Worm (Caenorhabditis elegans) whole organism, L2 larva: Measurements from ENCODE around the gene twk-35.
A peak's percentile ranks its signal among the peaks of the same experiment; 100 is the strongest.

Experiments used
- C34F6.9 ChIP-seq: fragments of 150-350 bp; optimal IDR thresholded peaks from 2 replicates; lab custom pipeline; 2014; ENCODE audit warnings: missing biosample characterization, missing genetic modification characterization
- F13H6.1 ChIP-seq: sonication (generic microtip); optimal IDR thresholded peaks from 2 replicates; lab custom pipeline; 2016; ENCODE audit warnings: missing genetic modification characterization, missing compliant biosample characterization
- R02D3.7 ChIP-seq: fragments of 150-350 bp; optimal IDR thresholded peaks from 2 replicates; lab custom pipeline; 2014; ENCODE audit warnings: missing biosample characterization, missing genetic modification characterization
- ZK546.5 ChIP-seq: sonication (generic microtip); optimal IDR thresholded peaks from 2 replicates; lab custom pipeline; 2017; ENCODE audit warnings: missing biosample characterization, missing genetic modification characterization
- aly-2 ChIP-seq: fragments of 150-350 bp; optimal IDR thresholded peaks from 2 replicates; lab custom pipeline; 2014; ENCODE audit warnings: missing biosample characterization, missing genetic modification characterization
- ama-1 ChIP-seq: fragments of 150-350 bp; optimal IDR thresholded peaks from 2 replicates; lab custom pipeline; 2018; ENCODE audit warnings: inconsistent platforms
- ceh-16 ChIP-seq: fragments of 150-350 bp; optimal IDR thresholded peaks from 2 replicates; lab custom pipeline; 2014; ENCODE audit warnings: missing biosample characterization, missing genetic modification characterization
- crh-2 ChIP-seq: sonication (generic microtip); optimal IDR thresholded peaks from 2 replicates; lab custom pipeline; 2017; ENCODE audit warnings: missing biosample characterization, missing genetic modification characterization
- egl-27 ChIP-seq: sonication (generic microtip); optimal IDR thresholded peaks from 3 replicates; lab custom pipeline; 2017; ENCODE audit warnings: missing biosample characterization, missing genetic modification reagents, missing genetic modification characterization
- elt-1 ChIP-seq: fragments of 150-350 bp; optimal IDR thresholded peaks from 2 replicates; lab custom pipeline; 2014; ENCODE audit warnings: missing biosample characterization, missing genetic modification characterization
- lin-11 ChIP-seq: fragments of 150-350 bp; sonication (generic microtip); optimal IDR thresholded peaks from 2 replicates; lab custom pipeline; 2014; ENCODE audit warnings: missing biosample characterization, missing genetic modification characterization, inconsistent platforms, mixed read lengths
- lin-13 ChIP-seq: fragments of 150-350 bp; optimal IDR thresholded peaks from 2 replicates; lab custom pipeline; 2014; ENCODE audit warnings: missing biosample characterization, missing genetic modification reagents, missing genetic modification characterization
- lin-39 ChIP-seq: fragments of 150-350 bp; optimal IDR thresholded peaks from 2 replicates; lab custom pipeline; 2014; ENCODE audit warnings: missing biosample characterization, missing genetic modification reagents, missing genetic modification characterization
- lsy-2 ChIP-seq, 2 experiments: fragments of 150-350 bp in 1 of 2; sonication (generic microtip) in 1 of 2; optimal IDR thresholded peaks; 2 replicates each; lab custom pipeline; 2014 to 2017; ENCODE audit warnings: missing biosample characterization in 2 of 2, missing genetic modification characterization in 2 of 2
- mdl-1 ChIP-seq, 2 experiments: fragments of 150-350 bp in 1 of 2; sonication (generic microtip) in 1 of 2; optimal IDR thresholded peaks; 2 replicates each; lab custom pipeline; 2017; ENCODE audit warnings: missing biosample characterization in 2 of 2, missing genetic modification characterization in 2 of 2
- nhr-10 ChIP-seq: sonication (generic microtip); optimal IDR thresholded peaks from 2 replicates; lab custom pipeline; 2017; ENCODE audit warnings: missing biosample characterization, missing genetic modification characterization
- nhr-11 ChIP-seq: fragments of 150-350 bp; optimal IDR thresholded peaks from 2 replicates; lab custom pipeline; 2014; ENCODE audit warnings: missing biosample characterization, missing genetic modification characterization
- nhr-21 ChIP-seq: fragments of 150-350 bp; optimal IDR thresholded peaks from 2 replicates; lab custom pipeline; 2014; ENCODE audit warnings: missing biosample characterization, missing genetic modification characterization
- nhr-23 ChIP-seq: fragments of 150-350 bp; optimal IDR thresholded peaks from 2 replicates; lab custom pipeline; 2014; ENCODE audit warnings: missing biosample characterization, missing genetic modification reagents, missing genetic modification characterization
- nhr-237 ChIP-seq: fragments of 150-350 bp; optimal IDR thresholded peaks from 2 replicates; lab custom pipeline; 2014; ENCODE audit warnings: missing biosample characterization, missing genetic modification characterization
- nhr-25 ChIP-seq: fragments of 150-350 bp; sonication (generic microtip); optimal IDR thresholded peaks from 3 replicates; lab custom pipeline; 2014; ENCODE audit warnings: missing biosample characterization, missing genetic modification characterization
- nhr-6 ChIP-seq: fragments of 150-350 bp; optimal IDR thresholded peaks from 2 replicates; lab custom pipeline; 2014; ENCODE audit warnings: missing biosample characterization, missing genetic modification characterization
- nhr-77 ChIP-seq: fragments of 150-350 bp; optimal IDR thresholded peaks from 2 replicates; lab custom pipeline; 2014; ENCODE audit warnings: missing biosample characterization, missing genetic modification characterization
- peb-1 ChIP-seq: fragments of 150-350 bp; optimal IDR thresholded peaks from 2 replicates; lab custom pipeline; 2014; ENCODE audit warnings: missing biosample characterization, missing genetic modification characterization
- sem-4 ChIP-seq: fragments of 150-350 bp; optimal IDR thresholded peaks from 2 replicates; lab custom pipeline; 2014; ENCODE audit warnings: missing biosample characterization, missing genetic modification reagents, missing genetic modification characterization
- skn-1 ChIP-seq: sonication (generic microtip); optimal IDR thresholded peaks from 2 replicates; lab custom pipeline; 2017; ENCODE audit warnings: missing biosample characterization, missing genetic modification characterization
- sma-9 ChIP-seq, 2 experiments: fragments of 150-350 bp in 1 of 2; sonication (generic microtip) in 1 of 2; optimal IDR thresholded peaks; 2 replicates each; lab custom pipeline; 2014 to 2016; ENCODE audit warnings: missing genetic modification characterization in 2 of 2, mild to moderate bottlenecking in 1 of 2, missing biosample characterization in 1 of 2, missing compliant biosample characterization in 1 of 2, missing genetic modification reagents in 1 of 2, moderate library complexity in 1 of 2
- snpc-4 ChIP-seq: fragments of 150-350 bp; optimal IDR thresholded peaks from 2 replicates; lab custom pipeline; 2014; ENCODE audit warnings: missing biosample characterization, missing genetic modification characterization
- unc-39 ChIP-seq: fragments of 150-350 bp; optimal IDR thresholded peaks from 2 replicates; lab custom pipeline; 2014; ENCODE audit warnings: missing biosample characterization, missing genetic modification characterization
- unc-55 ChIP-seq: fragments of 150-350 bp; sonication (generic microtip); optimal IDR thresholded peaks from 3 replicates; lab custom pipeline; 2014; ENCODE audit warnings: missing biosample characterization, missing genetic modification reagents, missing genetic modification characterization
- zag-1 ChIP-seq: fragments of 150-350 bp; optimal IDR thresholded peaks from 2 replicates; lab custom pipeline; 2014; ENCODE audit warnings: missing biosample characterization, missing genetic modification characterization
- ztf-1 ChIP-seq: fragments of 200-800 bp; sonication (Bioruptor generic); conservative IDR thresholded peaks from 2 replicates; pipeline ENCODE4 v1.3.6; 2022; ENCODE audit warnings: missing genetic modification characterization, missing compliant biosample characterization
- ztf-11 ChIP-seq: sonication (generic microtip); optimal IDR thresholded peaks from 2 replicates; lab custom pipeline; 2017; ENCODE audit warnings: missing biosample characterization, missing genetic modification characterization
- ztf-4 ChIP-seq: fragments of 150-350 bp; optimal IDR thresholded peaks from 2 replicates; lab custom pipeline; 2014; ENCODE audit warnings: missing biosample characterization, missing genetic modification characterization

The twk-35 gene

ce11 chrV:20862681-20863080, at the start of gene twk-35:
twk-35 (plus strand) TSS chrV:20862981.
- TF ChIP-seq sem-4 (tag; lab: Kevin White, UChicago) = no peak
- TF ChIP-seq R02D3.7 (tag; lab: Kevin White, UChicago) = no peak
- TF ChIP-seq F13H6.1 (tag; lab: Kevin White, UChicago) = no peak
- TF ChIP-seq ztf-1 = no peak
- no peak for TF ChIP-seq aly-2 (tag; lab: Kevin White, UChicago)
- TF ChIP-seq nhr-25 (tag; lab: Kevin White, UChicago) = no peak
- no peak for TF ChIP-seq nhr-77 (tag; lab: Kevin White, UChicago)
- no peak for TF ChIP-seq nhr-11 (tag; lab: Kevin White, UChicago)
- no peak for TF ChIP-seq ama-1 (lab: Kevin White, UChicago)
- TF ChIP-seq elt-1 = no peak
- no peak for TF ChIP-seq lsy-2 (tag; optimal IDR thresholded peaks at IDR 0.05; lab: Kevin White, UChicago)
- TF ChIP-seq ZK546.5 = no peak
- no peak for TF ChIP-seq nhr-10 (tag; lab: Kevin White, UChicago)
- TF ChIP-seq unc-39 (tag; lab: Kevin White, UChicago) = no peak
- TF ChIP-seq nhr-21 (tag; lab: Kevin White, UChicago) = no peak
- no peak for TF ChIP-seq nhr-6

ce11 chrV:20813646-20814045, 49.1 kb upstream of the twk-35 start:
- TF ChIP-seq mdl-1 (tag; optimal IDR thresholded peaks at IDR 0.05; lab: Kevin White, UChicago) = no peak
- no peak for TF ChIP-seq lin-39 (tag; lab: Kevin White, UChicago)
- TF ChIP-seq unc-55 (GFP tag; lab: Kevin White, UChicago) = no peak
- TF ChIP-seq ama-1 (lab: Kevin White, UChicago) = no peak
- no peak for TF ChIP-seq sma-9 (GFP tag; optimal IDR thresholded peaks at IDR 0.05; lab: Kevin White, UChicago)
- no peak for TF ChIP-seq sma-9 (tag; optimal IDR thresholded peaks at IDR 0.05; lab: Kevin White, UChicago)
- no peak for TF ChIP-seq aly-2 (tag; lab: Kevin White, UChicago)
- TF ChIP-seq F13H6.1 (tag; lab: Kevin White, UChicago) = no peak
- TF ChIP-seq snpc-4 (tag; lab: Kevin White, UChicago) = no peak
- TF ChIP-seq egl-27 (tag; lab: Kevin White, UChicago) = no peak
- TF ChIP-seq ztf-4 (tag; lab: Kevin White, UChicago) = no peak
- no peak for TF ChIP-seq nhr-25 (tag; lab: Kevin White, UChicago)
- TF ChIP-seq ZK546.5 = no peak
- TF ChIP-seq nhr-237 = no peak
- TF ChIP-seq C34F6.9 (tag; lab: Kevin White, UChicago) = no peak
- TF ChIP-seq lin-13 (GFP tag; lab: Kevin White, UChicago) = no peak
- TF ChIP-seq nhr-23 = no peak
- no peak for TF ChIP-seq nhr-6

- no peak for TF ChIP-seq nhr-6
- TF ChIP-seq unc-55 (GFP tag; lab: Kevin White, UChicago) = peak; percentile 39
These were observed 48.4 kb upstream of the twk-35 start, which contains the start of gene Y44A6D.7 for ce11 chrV:20814424-20814823. Y44A6D.7 (plus strand) TSS chrV:20814724.

ce11 chrV:20815842-20816241, 46.9 kb upstream of the twk-35 start, which contains the start of gene sshk-1:
sshk-1 (plus strand) TSS chrV:20816142.
- TF ChIP-seq lin-13 (GFP tag; lab: Kevin White, UChicago) (no peak), F13H6.1 (tag; lab: Kevin White, UChicago) (no peak), skn-1 (no peak), lin-39 (tag; lab: Kevin White, UChicago) (no peak), crh-2 (tag; lab: Kevin White, UChicago) (no peak), ztf-11 (tag; lab: Kevin White, UChicago) (no peak), ceh-16 (tag; lab: Kevin White, UChicago) (no peak), lin-11 (tag; lab: Kevin White, UChicago) (no peak), snpc-4 (tag; lab: Kevin White, UChicago) (no peak), nhr-25 (tag; lab: Kevin White, UChicago) (no peak), zag-1 (tag; lab: Kevin White, UChicago) (no peak), sem-4 (tag; lab: Kevin White, UChicago) (no peak), unc-39 (tag; lab: Kevin White, UChicago) (no peak), ztf-4 (tag; lab: Kevin White, UChicago) (no peak), nhr-6 (no peak), nhr-11 (tag; lab: Kevin White, UChicago) (no peak), peb-1 (no peak), unc-55 (GFP tag; lab: Kevin White, UChicago) (no peak)

- TF ChIP-seq nhr-77 (tag; lab: Kevin White, UChicago) = no peak
- no peak for TF ChIP-seq ztf-1
- no peak for TF ChIP-seq lin-39 (tag; lab: Kevin White, UChicago)
- no peak for TF ChIP-seq C34F6.9 (tag; lab: Kevin White, UChicago)
- TF ChIP-seq nhr-237 = no peak
- no peak for TF ChIP-seq nhr-11 (tag; lab: Kevin White, UChicago)
- TF ChIP-seq nhr-6 = no peak
These were observed 42.7 kb upstream of the twk-35 start, which contains the start of gene T03D8.6 for ce11 chrV:20820033-20820432. T03D8.6 (minus strand) TSS chrV:20820330.
